Worm (Caenorhabditis elegans): ENCODE data around the gene F55C9.3.
"Not testable (repeated sequence)": the region's sequence is repeated elsewhere in the genome, so short reads cannot be mapped to it uniquely, and the experiment has no call there.

Gene F55C9.3

DNA sequence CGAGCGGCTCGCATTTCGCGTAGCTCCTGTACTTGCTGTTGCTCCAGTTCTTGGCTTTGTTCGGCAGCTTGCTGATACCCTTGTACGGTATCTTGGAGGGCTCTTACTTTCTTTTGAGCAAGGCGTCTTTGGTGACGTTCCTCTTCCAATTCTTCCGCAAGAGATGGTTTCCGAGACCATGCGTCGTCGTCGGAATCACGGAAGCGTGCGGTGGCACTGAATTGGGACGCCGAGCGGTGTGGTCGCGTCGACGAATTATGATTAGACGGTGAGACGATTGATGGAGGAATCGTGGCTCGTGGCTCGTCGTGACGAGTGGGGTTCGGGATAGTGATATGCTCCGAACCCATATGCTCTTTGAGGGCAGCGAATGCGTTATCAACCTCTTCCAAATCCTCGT, 11.6 kb downstream of the F55C9.3 start:
- TF ChIP-seq mef-2 (tag; optimal IDR thresholded peaks at IDR 0.05) (no peak), tbx-2 (tag; optimal IDR thresholded peaks at IDR 0.05) (no peak), ceh-8 (GFP tag; optimal IDR thresholded peaks at IDR 0.05) (no peak), nhr-12 (tag; optimal IDR thresholded peaks at IDR 0.05) (no peak), mep-1 (tag; optimal IDR thresholded peaks at IDR 0.05) (no peak), irx-1 (tag; optimal IDR thresholded peaks at IDR 0.05) (no peak), grh-1 (GFP tag; IDR thresholded peaks at IDR 0.05) (no peak), egl-27 (tag; optimal IDR thresholded peaks at IDR 0.05) (no peak), lin-13 (GFP tag; optimal IDR thresholded peaks at IDR 0.05) (no peak), mdl-1 (tag; optimal IDR thresholded peaks at IDR 0.05) (no peak), dpl-1 (GFP tag; optimal IDR thresholded peaks at IDR 0.05) (no peak), nhr-19 (GFP tag; conservative IDR thresholded peaks at IDR 0.05) (no peak), lin-35 (GFP tag; optimal IDR thresholded peaks at IDR 0.05) (no peak), hpl-2 (GFP tag; optimal IDR thresholded peaks at IDR 0.05) (no peak), hlh-17 (GFP tag; optimal IDR thresholded peaks at IDR 0.05; ENCODE audit: borderline replicate concordance) (no peak), sptf-1 (tag; optimal IDR thresholded peaks at IDR 0.05) (no peak), lir-3 (tag; optimal IDR thresholded peaks at IDR 0.05; ENCODE audit: poor library complexity) (no peak), C16A3.4 (tag; optimal IDR thresholded peaks at IDR 0.05) (no peak), elt-3 (tag; optimal IDR thresholded peaks at IDR 0.05) (no peak)

ce11 chrV:19264148-19264547, 23.8 kb downstream of the F55C9.3 start, which contains the start of gene F21D9.1:
Gene F21D9.1, plus strand, starts transcription at chrV:19264448.
- not testable (repeated sequence) for TF ChIP-seq rnt-1 (tag; optimal IDR thresholded peaks at IDR 0.05); fkh-10 (GFP tag; optimal IDR thresholded peaks at IDR 0.05); mep-1 (tag; optimal IDR thresholded peaks at IDR 0.05)

DNA sequence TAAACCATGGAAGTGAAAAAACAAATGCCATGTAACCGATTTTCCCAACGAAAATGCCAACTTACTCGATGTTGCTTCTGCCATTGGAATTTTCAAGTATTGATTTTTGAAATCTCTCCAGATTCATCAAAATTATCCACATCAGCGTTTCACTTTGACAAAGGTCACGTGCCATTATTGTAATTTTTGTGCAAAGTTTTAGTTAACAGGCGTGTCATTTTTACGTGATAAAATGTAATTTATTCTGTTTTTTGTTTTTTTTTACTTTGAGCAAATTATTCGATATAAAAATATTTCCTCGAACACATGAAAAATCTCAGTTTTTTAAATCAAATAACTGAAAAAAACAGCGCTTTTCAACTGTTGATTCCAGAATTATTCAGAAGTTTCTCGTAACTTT, 25.6 kb downstream of the F55C9.3 start, which contains the start of gene F21D9.2:
TSS of gene F21D9.2 (minus strand) at position 101 of the 400 bp plus-strand sequence.
- TF ChIP-seq lin-14 (GFP tag; optimal IDR thresholded peaks at IDR 0.05) (no peak), ama-1 (optimal IDR thresholded peaks at IDR 0.05) (no peak), sptf-1 (tag; optimal IDR thresholded peaks at IDR 0.05) (no peak), nhr-85 (tag) (no peak), sox-4 (tag; optimal IDR thresholded peaks at IDR 0.05) (no peak), nhr-28 (tag; optimal IDR thresholded peaks at IDR 0.05) (no peak), unc-86 (tag; optimal IDR thresholded peaks at IDR 0.05) (no peak), ceh-88 (GFP tag; IDR thresholded peaks at IDR 0.05) (no peak), F16B12.6 (tag; optimal IDR thresholded peaks at IDR 0.05) (no peak), lin-13 (GFP tag; optimal IDR thresholded peaks at IDR 0.05) (no peak), ztf-4 (tag; optimal IDR thresholded peaks at IDR 0.05) (no peak), ceh-8 (GFP tag; optimal IDR thresholded peaks at IDR 0.05) (no peak), snu-23 (GFP tag; optimal IDR thresholded peaks at IDR 0.05) (no peak)

- no peak for TF ChIP-seq zag-1 (tag; optimal IDR thresholded peaks at IDR 0.05)
- no peak for TF ChIP-seq ceh-82 (tag; optimal IDR thresholded peaks at IDR 0.05)
- TF ChIP-seq ama-1 (optimal IDR thresholded peaks at IDR 0.05): no peak
- TF ChIP-seq ceh-90 (tag; optimal IDR thresholded peaks at IDR 0.05): no peak
- no peak for TF ChIP-seq unc-130 (tag; optimal IDR thresholded peaks at IDR 0.05)
- no peak for TF ChIP-seq ceh-88 (GFP tag; IDR thresholded peaks at IDR 0.05)
- no peak for TF ChIP-seq isw-1 (GFP tag; IDR thresholded peaks at IDR 0.05)
- TF ChIP-seq aly-2 (tag; optimal IDR thresholded peaks at IDR 0.05): no peak
- no peak for TF ChIP-seq skn-1 (tag; optimal IDR thresholded peaks at IDR 0.05)
- no peak for TF ChIP-seq tlp-1 (tag; optimal IDR thresholded peaks at IDR 0.05)
- TF ChIP-seq nhr-90 (tag; optimal IDR thresholded peaks at IDR 0.05; ENCODE audit: poor library complexity): no peak
- no peak for TF ChIP-seq nhr-28 (tag; optimal IDR thresholded peaks at IDR 0.05)
Measured at ce11 chrV:19260686-19261085, 27.3 kb downstream of the F55C9.3 start.
